Fruit fly (Drosophila melanogaster) whole organism, embryonic: ENCODE data around the gene Vha16-2.

Experiments
- BEAF-32 ChIP-seq: fragments of 200-800 bp; sonication (Bioruptor generic); optimal IDR thresholded peaks from 3 replicates; lab custom pipeline; 2017; ENCODE audit warnings: missing biosample characterization, missing genetic modification characterization, mild to moderate bottlenecking, moderate library complexity, missing genetic modification reagents
- CG10979 ChIP-seq: fragments of 200-800 bp; sonication (Bioruptor generic); optimal IDR thresholded peaks from 2 replicates; lab custom pipeline; 2018; ENCODE audit warnings: missing biosample characterization, mild to moderate bottlenecking, missing genetic modification characterization, moderate library complexity
- CG11723 ChIP-seq: fragments of 200-800 bp; sonication (Bioruptor generic); optimal IDR thresholded peaks from 2 replicates; lab custom pipeline; 2017; ENCODE audit warnings: missing biosample characterization, mild to moderate bottlenecking, missing genetic modification characterization
- CG12744 ChIP-seq: fragments of 200-800 bp; sonication (Bioruptor generic); optimal IDR thresholded peaks from 2 replicates; lab custom pipeline; 2016; ENCODE audit warnings: missing biosample characterization, missing genetic modification characterization
- CG13894 ChIP-seq: fragments of 200-800 bp; sonication (Bioruptor generic); optimal IDR thresholded peaks from 3 replicates; lab custom pipeline; 2018; ENCODE audit warnings: missing biosample characterization, mild to moderate bottlenecking, missing genetic modification characterization, moderate library complexity
- CG14441 ChIP-seq: fragments of 200-800 bp; sonication (Bioruptor generic); IDR thresholded peaks from 2 replicates; pipeline ENCODE4 v1.3.6; 2022; ENCODE audit warnings: missing biosample characterization, missing genetic modification characterization
- CG14667 ChIP-seq: fragments of 200-800 bp; sonication (Bioruptor generic); IDR thresholded peaks from 2 replicates; pipeline ENCODE4 v1.3.6; 2022; ENCODE audit warnings: missing biosample characterization, missing genetic modification characterization
- CG15073 ChIP-seq: fragments of 200-800 bp; sonication (Bioruptor generic); optimal IDR thresholded peaks from 2 replicates; lab custom pipeline; 2016; ENCODE audit warnings: missing biosample characterization, missing genetic modification characterization
- CG2116 ChIP-seq: fragments of 200-800 bp; sonication (Bioruptor generic); optimal IDR thresholded peaks from 3 replicates; lab custom pipeline; 2018; ENCODE audit warnings: missing biosample characterization, mild to moderate bottlenecking, missing genetic modification characterization
- CG2875 ChIP-seq: fragments of 200-800 bp; sonication (Bioruptor generic); optimal IDR thresholded peaks from 2 replicates; lab custom pipeline; 2017; ENCODE audit warnings: missing biosample characterization, mild to moderate bottlenecking, missing genetic modification characterization, missing genetic modification reagents
- CG34376 ChIP-seq: fragments of 200-800 bp; sonication (Bioruptor generic); optimal IDR thresholded peaks from 2 replicates; lab custom pipeline; 2018; ENCODE audit warnings: missing biosample characterization, mild to moderate bottlenecking, missing genetic modification characterization
- CG34422 ChIP-seq: fragments of 200-800 bp; sonication (Bioruptor generic); IDR thresholded peaks from 3 replicates; pipeline ENCODE4 v1.3.6; 2022; ENCODE audit warnings: missing biosample characterization, missing genetic modification characterization
- CG3838 ChIP-seq: fragments of 200-800 bp; sonication (Bioruptor generic); optimal IDR thresholded peaks from 3 replicates; lab custom pipeline; 2016; ENCODE audit warnings: missing biosample characterization, missing genetic modification characterization
- CG4282 ChIP-seq: fragments of 200-800 bp; sonication (Bioruptor generic); optimal IDR thresholded peaks from 2 replicates; lab custom pipeline; 2016; ENCODE audit warnings: missing biosample characterization, missing genetic modification characterization
- CG4424 ChIP-seq: fragments of 200-800 bp; sonication (Bioruptor generic); optimal IDR thresholded peaks from 3 replicates; lab custom pipeline; 2016; ENCODE audit warnings: missing biosample characterization, missing genetic modification characterization
- CG4617 ChIP-seq: fragments of 200-800 bp; sonication (Bioruptor generic); optimal IDR thresholded peaks from 3 replicates; lab custom pipeline; 2016; ENCODE audit warnings: missing biosample characterization, missing genetic modification characterization, borderline replicate concordance
- CG4854 ChIP-seq: fragments of 200-800 bp; sonication (Bioruptor generic); optimal IDR thresholded peaks from 2 replicates; lab custom pipeline; 2016; ENCODE audit warnings: missing biosample characterization, missing genetic modification characterization, inconsistent platforms
- CG6254 ChIP-seq: fragments of 200-800 bp; sonication (Bioruptor generic); optimal IDR thresholded peaks from 3 replicates; lab custom pipeline; 2017; ENCODE audit warnings: mild to moderate bottlenecking, missing biosample characterization, missing genetic modification reagents, missing genetic modification characterization
- CG6272 ChIP-seq: fragments of 200-800 bp; sonication (Bioruptor generic); IDR thresholded peaks from 2 replicates; pipeline ENCODE4 v1.3.6; 2022; ENCODE audit warnings: missing biosample characterization, missing genetic modification characterization
- CG8478 ChIP-seq: fragments of >200 bp; optimal IDR thresholded peaks from 2 replicates; lab custom pipeline; 2018
- D19B ChIP-seq: fragments of 200-800 bp; sonication (Bioruptor generic); optimal IDR thresholded peaks from 2 replicates; lab custom pipeline; 2017; ENCODE audit warnings: missing biosample characterization, mild to moderate bottlenecking, missing genetic modification characterization
- Dad ChIP-seq: fragments of 200-800 bp; sonication (Bioruptor generic); optimal IDR thresholded peaks from 3 replicates; lab custom pipeline; 2016; ENCODE audit warnings: missing biosample characterization, missing genetic modification characterization
- Hand ChIP-seq: fragments of 200-800 bp; sonication (Bioruptor generic); optimal IDR thresholded peaks from 2 replicates; lab custom pipeline; 2017; ENCODE audit warnings: mild to moderate bottlenecking, missing biosample characterization, missing genetic modification reagents, missing genetic modification characterization
- HmgZ ChIP-seq: fragments of 200-800 bp; sonication (Bioruptor generic); optimal IDR thresholded peaks from 2 replicates; lab custom pipeline; 2018; ENCODE audit warnings: missing biosample characterization, mild to moderate bottlenecking, missing genetic modification characterization
- MESR4 ChIP-seq: fragments of 200-800 bp; sonication (Bioruptor generic); optimal IDR thresholded peaks from 2 replicates; lab custom pipeline; 2018; ENCODE audit warnings: missing biosample characterization, mild to moderate bottlenecking, missing genetic modification characterization, moderate library complexity
- Max ChIP-seq: fragments of 200-800 bp; sonication (Bioruptor generic); optimal IDR thresholded peaks from 2 replicates; lab custom pipeline; 2016; ENCODE audit warnings: missing biosample characterization, mild to moderate bottlenecking, missing genetic modification characterization
- Myb ChIP-seq: fragments of 200-800 bp; sonication (Bioruptor generic); optimal IDR thresholded peaks from 2 replicates; lab custom pipeline; 2016; ENCODE audit warnings: missing biosample characterization, missing genetic modification characterization
- Poxn ChIP-seq: fragments of 200-800 bp; sonication (Bioruptor generic); IDR thresholded peaks from 2 replicates; pipeline ENCODE4 v1.3.6; 2022; ENCODE audit warnings: missing biosample characterization, missing genetic modification characterization
- Rx ChIP-seq: fragments of 200-800 bp; sonication (Bioruptor generic); IDR thresholded peaks from 2 replicates; pipeline ENCODE4 v1.3.6; 2022; ENCODE audit warnings: missing biosample characterization, missing genetic modification characterization
- Taf1 ChIP-seq: fragments of 200-800 bp; sonication (Bioruptor generic); IDR thresholded peaks from 2 replicates; pipeline ENCODE4 v1.3.6; 2022; ENCODE audit warnings: missing biosample characterization, missing genetic modification characterization
- Trl ChIP-seq, 3 experiments: fragments of >200 bp in 2 of 3; fragments of 200-800 bp in 1 of 3; sonication (Bioruptor generic) in 1 of 3; optimal IDR thresholded peaks; 2 replicates in 1 of 3; 3 replicates in 2 of 3; lab custom pipeline; 2016 to 2017; ENCODE audit warnings: missing biosample characterization in 1 of 3, missing genetic modification characterization in 1 of 3
- Xrp1 ChIP-seq: fragments of 200-800 bp; sonication (Bioruptor generic); IDR thresholded peaks from 2 replicates; pipeline ENCODE4 v1.3.6; 2022; ENCODE audit warnings: missing biosample characterization, missing genetic modification characterization
- bsh ChIP-seq, 2 experiments: fragments of 200-800 bp; sonication (Bioruptor generic); optimal IDR thresholded peaks; 2 replicates each; lab custom pipeline; 2017 to 2018; ENCODE audit warnings: mild to moderate bottlenecking in 2 of 2, missing biosample characterization in 2 of 2, missing genetic modification characterization in 2 of 2, moderate library complexity in 1 of 2
- cato ChIP-seq: fragments of 200-800 bp; sonication (Bioruptor generic); optimal IDR thresholded peaks from 2 replicates; lab custom pipeline; 2016; ENCODE audit warnings: missing biosample characterization, missing genetic modification characterization, borderline replicate concordance
- crc ChIP-seq: fragments of 200-800 bp; sonication (Bioruptor generic); optimal IDR thresholded peaks from 2 replicates; lab custom pipeline; 2016; ENCODE audit warnings: missing biosample characterization, missing genetic modification characterization
- danr ChIP-seq: fragments of 200-800 bp; sonication (Bioruptor generic); IDR thresholded peaks from 2 replicates; pipeline ENCODE4 v1.3.6; 2022; ENCODE audit warnings: missing biosample characterization, missing genetic modification characterization
- gro ChIP-seq: fragments of 200-800 bp; sonication (Bioruptor generic); optimal IDR thresholded peaks from 2 replicates; lab custom pipeline; 2016; ENCODE audit warnings: missing biosample characterization, missing genetic modification characterization
- gsb-n ChIP-seq: fragments of 200-800 bp; sonication (Bioruptor generic); optimal IDR thresholded peaks from 3 replicates; lab custom pipeline; 2018; ENCODE audit warnings: missing biosample characterization, mild to moderate bottlenecking, missing genetic modification characterization
- jigr1 ChIP-seq: fragments of 200-800 bp; sonication (Bioruptor generic); IDR thresholded peaks from 3 replicates; pipeline ENCODE4 v1.3.6; 2022; ENCODE audit warnings: missing biosample characterization, missing genetic modification characterization
- knrl ChIP-seq: fragments of 200-800 bp; sonication (Bioruptor generic); IDR thresholded peaks from 3 replicates; pipeline ENCODE4 v1.3.6; 2022; ENCODE audit warnings: missing biosample characterization, missing genetic modification characterization; ENCODE audit not compliant: partially characterized antibody
- p53 ChIP-seq: fragments of 200-800 bp; sonication (Bioruptor generic); optimal IDR thresholded peaks from 2 replicates; lab custom pipeline; 2016; ENCODE audit warnings: missing biosample characterization, missing genetic modification characterization
- prd ChIP-seq, 3 experiments: fragments of >200 bp in 2 of 3; fragments of 200-800 bp in 1 of 3; sonication (Bioruptor generic) in 1 of 3; optimal IDR thresholded peaks in 2 of 3; IDR thresholded peaks in 1 of 3; 2 replicates in 2 of 3; 3 replicates in 1 of 3; pipeline versions ENCODE4 v1.3.6 to Lab custom; 2017 to 2022; ENCODE audit warnings: missing biosample characterization in 1 of 3, missing genetic modification characterization in 1 of 3
- psq ChIP-seq: fragments of 200-800 bp; sonication (Bioruptor generic); optimal IDR thresholded peaks from 2 replicates; lab custom pipeline; 2017; ENCODE audit warnings: missing biosample characterization, missing genetic modification characterization
- sens ChIP-seq: fragments of 200-800 bp; sonication (Bioruptor generic); peaks from one replicate; lab custom pipeline; 2016; ENCODE audit warnings: missing biosample characterization, missing genetic modification characterization
- shn ChIP-seq: fragments of 200-800 bp; sonication (Bioruptor generic); optimal IDR thresholded peaks from 3 replicates; lab custom pipeline; 2016; ENCODE audit warnings: missing biosample characterization, missing genetic modification characterization
- slbo ChIP-seq: fragments of 200-800 bp; sonication (Bioruptor generic); IDR thresholded peaks from 2 replicates; pipeline ENCODE4 v1.3.6; 2022; ENCODE audit warnings: missing biosample characterization, missing genetic modification characterization
- tap ChIP-seq: fragments of 200-800 bp; optimal IDR thresholded peaks from 3 replicates; lab custom pipeline; 2019; ENCODE audit warnings: missing biosample characterization, mild to moderate bottlenecking, missing genetic modification characterization, moderate library complexity
- tna ChIP-seq: fragments of 200-800 bp; sonication (Bioruptor generic); IDR thresholded peaks from 2 replicates; pipeline ENCODE4 v1.3.6; 2022; ENCODE audit warnings: missing biosample characterization, missing genetic modification characterization; ENCODE audit not compliant: partially characterized antibody

Vha16-2 gene

dm6 chr3L:11431251-11431925, 43.4 kb upstream of the Vha16-2 start (continued):
- TF ChIP-seq BEAF-32 (GFP tag; lab: Kevin White, UChicago) (no peak), CG4282 (GFP tag; lab: Kevin White, UChicago) (no peak), MESR4 (GFP tag; lab: Kevin White, UChicago) (no peak), sens (peak; percentile 95), CG2875 (peak; percentile 66), cato (GFP tag; lab: Kevin White, UChicago) (peak; percentile 38), Hand (GFP tag; lab: Kevin White, UChicago) (peak; percentile 7), tap (tag; lab: Kevin White, UChicago) (peak; percentile 26), CG6272 (GFP tag; lab: Robert Waterston, UW) (0 out of 2 replicates have a peak, but pooled peaks have one; percentile 6), CG14441 (GFP tag; lab: Robert Waterston, UW) (peak; percentile 89), D19B (GFP tag; lab: Kevin White, UChicago) (peak; percentile 28), CG2116 (GFP tag; lab: Kevin White, UChicago) (peak; percentile 0), slbo (GFP tag; lab: Robert Waterston, UW) (peak; percentile 94), CG11723 (GFP tag; lab: Kevin White, UChicago) (peak; percentile 65), CG4854 (GFP tag; lab: Kevin White, UChicago) (peak; percentile 8), Myb (GFP tag; lab: Kevin White, UChicago) (peak; percentile 41), CG14667 (GFP tag; lab: Robert Waterston, UW) (peak; percentile 46; the same call in 1 of the 2 replicates), CG15073 (GFP tag; lab: Kevin White, UChicago) (peak; percentile 42), psq (peak; percentile 62), gro (peak; percentile 44), jigr1 (peak; percentile 70; the same call in 2 of the 3 replicates), Max (GFP tag; lab: Kevin White, UChicago) (no peak), Trl (optimal IDR thresholded peaks at IDR 0.05; lab: Kevin White, UChicago) (no peak), Trl (GFP tag; optimal IDR thresholded peaks at IDR 0.05; lab: Kevin White, UChicago) (peak; percentile 58), p53 (GFP tag; lab: Kevin White, UChicago) (no peak), CG6254 (GFP tag; lab: Kevin White, UChicago) (no peak), CG10979 (tag; lab: Kevin White, UChicago) (no peak), CG34422 (GFP tag; lab: Robert Waterston, UW) (peak; percentile 63; the same call in 2 of the 3 replicates), shn (peak; percentile 49), Poxn (GFP tag; lab: Robert Waterston, UW) (0 out of 2 replicates have a peak, but pooled peaks have one; percentile 50), Rx (GFP tag; lab: Robert Waterston, UW) (peak; percentile 54; the same call in 1 of the 2 replicates), HmgZ (tag; lab: Kevin White, UChicago) (peak; percentile 62), CG8478 (lab: Kevin White, UChicago) (no peak), bsh (GFP tag; optimal IDR thresholded peaks at IDR 0.05; lab: Kevin White, UChicago) (peak; percentile 76 to 79), CG3838 (GFP tag; lab: Kevin White, UChicago) (no peak), CG4617 (GFP tag; lab: Kevin White, UChicago) (peak; percentile 18), prd (optimal IDR thresholded peaks at IDR 0.05; lab: Kevin White, UChicago) (no peak), prd (GFP tag; IDR thresholded peaks at IDR 0.05; lab: Robert Waterston, UW) (peak; percentile 85), Xrp1 (peak; percentile 55; the same call in 1 of the 2 replicates), Dad (GFP tag; lab: Kevin White, UChicago) (peak; percentile 41), gsb-n (peak; percentile 45), danr (peak; percentile 69), CG13894 (tag; lab: Kevin White, UChicago) (no peak), knrl (GFP tag; lab: Robert Waterston, UW) (no peak), CG12744 (GFP tag; lab: Kevin White, UChicago) (peak; percentile 17), CG34376 (GFP tag; lab: Kevin White, UChicago) (no peak), CG4424 (GFP tag; lab: Kevin White, UChicago) (peak; percentile 62), crc (no peak), Taf1 (GFP tag; lab: Robert Waterston, UW) (peak; percentile 24; the same call in 1 of the 2 replicates), tna (GFP tag; lab: Robert Waterston, UW) (no peak)
